Fruit fly (Drosophila melanogaster) whole organism, adult: ENCODE measurements around the gene CG32454.

Experiments used
- CG11617 ChIP-seq: fragments of 200-800 bp; sonication (Bioruptor generic); optimal IDR thresholded peaks from 2 replicates; lab custom pipeline; 2017; ENCODE audit warnings: mild to moderate bottlenecking, missing biosample characterization, missing genetic modification reagents, missing genetic modification characterization
- CG1620 ChIP-seq: fragments of 200-800 bp; sonication (Bioruptor generic); optimal IDR thresholded peaks from 2 replicates; lab custom pipeline; 2016; ENCODE audit warnings: missing biosample characterization, missing genetic modification characterization
- CG33017 ChIP-seq: fragments of 200-800 bp; sonication (Bioruptor generic); optimal IDR thresholded peaks from 2 replicates; lab custom pipeline; 2018; ENCODE audit warnings: missing biosample characterization, mild to moderate bottlenecking, missing genetic modification characterization, moderate library complexity
- CG5204 ChIP-seq: fragments of 200-800 bp; sonication (Bioruptor generic); optimal IDR thresholded peaks from 2 replicates; lab custom pipeline; 2016; ENCODE audit warnings: missing biosample characterization, missing genetic modification characterization
- CG7045 ChIP-seq: fragments of 200-800 bp; sonication (Bioruptor generic); optimal IDR thresholded peaks from 2 replicates; lab custom pipeline; 2017; ENCODE audit warnings: missing biosample characterization, mild to moderate bottlenecking, missing genetic modification characterization
- cic ChIP-seq: fragments of 200-800 bp; sonication (Bioruptor generic); optimal IDR thresholded peaks from 2 replicates; lab custom pipeline; 2017; ENCODE audit warnings: missing biosample characterization, mild to moderate bottlenecking, missing genetic modification characterization, moderate library complexity
- cnc ChIP-seq, 2 experiments: fragments of >200 bp; optimal IDR thresholded peaks; 2 replicates each; lab custom pipeline; 2017
- kay ChIP-seq: fragments of 200-800 bp; sonication (Bioruptor generic); peaks from one replicate; lab custom pipeline; 2016; ENCODE audit warnings: missing biosample characterization, missing genetic modification characterization, borderline replicate concordance
- ovo ChIP-seq: fragments of 200-800 bp; sonication (Bioruptor generic); optimal IDR thresholded peaks from 2 replicates; lab custom pipeline; 2016; ENCODE audit warnings: missing biosample characterization, missing genetic modification characterization
- pad ChIP-seq: fragments of 200-800 bp; sonication (Bioruptor generic); optimal IDR thresholded peaks from 3 replicates; lab custom pipeline; 2017; ENCODE audit warnings: missing biosample characterization, missing genetic modification characterization, mild to moderate bottlenecking, moderate library complexity, missing genetic modification reagents
- toe ChIP-seq: fragments of 200-800 bp; sonication (Bioruptor generic); optimal IDR thresholded peaks from 2 replicates; lab custom pipeline; 2016; ENCODE audit warnings: missing biosample characterization, missing genetic modification characterization

dm6 chr3L:22749987-22750386 lies 20.4 kb downstream of the CG32454 start:
- no peak for TF ChIP-seq CG11617 (GFP tag; lab: Kevin White, UChicago)
- no peak for TF ChIP-seq CG1620
- no peak for TF ChIP-seq CG5204
- no peak for TF ChIP-seq toe (GFP tag; lab: Kevin White, UChicago)
- TF ChIP-seq cic, result no peak
- TF ChIP-seq pad (GFP tag; lab: Kevin White, UChicago), result no peak
- no peak for TF ChIP-seq CG7045 (GFP tag; lab: Kevin White, UChicago)
- no peak for TF ChIP-seq CG33017
- no peak for TF ChIP-seq kay (GFP tag; lab: Kevin White, UChicago)
- no peak for TF ChIP-seq cnc (optimal IDR thresholded peaks at IDR 0.05; lab: Kevin White, UChicago)
- TF ChIP-seq ovo (GFP tag; lab: Kevin White, UChicago), result no peak
